Worm (Caenorhabditis elegans) whole organism, L1 larva: ENCODE data around the gene F54B8.4.

Experiments used
- aha-1 ChIP-seq: fragments of 150-350 bp; optimal IDR thresholded peaks from 2 replicates; lab custom pipeline; 2014; ENCODE audit warnings: missing biosample characterization, missing genetic modification characterization
- egl-27 ChIP-seq, 2 experiments: fragments of 150-350 bp in 1 of 2; sonication (generic microtip); optimal IDR thresholded peaks; 3 replicates each; lab custom pipeline; 2017 to 2018; ENCODE audit warnings: missing biosample characterization in 2 of 2, missing genetic modification characterization in 2 of 2, missing genetic modification reagents in 2 of 2
- nhr-11 ChIP-seq: fragments of 150-350 bp; optimal IDR thresholded peaks from 2 replicates; lab custom pipeline; 2014; ENCODE audit warnings: missing biosample characterization, missing genetic modification characterization
- unc-62 ChIP-seq: fragments of 150-350 bp; optimal IDR thresholded peaks from 2 replicates; lab custom pipeline; 2014; ENCODE audit warnings: missing biosample characterization, missing genetic modification reagents, missing genetic modification characterization

- TF ChIP-seq unc-62 (GFP tag; lab: Kevin White, UChicago) (no peak), aha-1 (no peak), nhr-11 (tag; lab: Kevin White, UChicago) (no peak), egl-27 (tag; optimal IDR thresholded peaks at IDR 0.05; lab: Kevin White, UChicago) (no peak)
Observed at ce11 chrV:15796087-15796486, 20.1 kb upstream of the F54B8.4 start, which contains the start of gene nhr-223.
